Fruit fly (Drosophila melanogaster) whole organism, embryonic: ENCODE results near the gene SPR.

Experiments
- CG30020 ChIP-seq: fragments of 200-800 bp; optimal IDR thresholded peaks from 2 replicates; lab custom pipeline; 2019; ENCODE audit warnings: missing biosample characterization, mild to moderate bottlenecking, missing genetic modification characterization, moderate library complexity
- Lim3 ChIP-seq: fragments of 200-800 bp; sonication (Bioruptor generic); IDR thresholded peaks from 2 replicates; pipeline ENCODE4 v1.3.6; 2022; ENCODE audit warnings: missing biosample characterization, missing genetic modification characterization
- NfI ChIP-seq: fragments of 200-800 bp; sonication (Bioruptor generic); optimal IDR thresholded peaks from 3 replicates; lab custom pipeline; 2018; ENCODE audit warnings: missing biosample characterization, mild to moderate bottlenecking, missing genetic modification characterization, moderate library complexity

DNA sequence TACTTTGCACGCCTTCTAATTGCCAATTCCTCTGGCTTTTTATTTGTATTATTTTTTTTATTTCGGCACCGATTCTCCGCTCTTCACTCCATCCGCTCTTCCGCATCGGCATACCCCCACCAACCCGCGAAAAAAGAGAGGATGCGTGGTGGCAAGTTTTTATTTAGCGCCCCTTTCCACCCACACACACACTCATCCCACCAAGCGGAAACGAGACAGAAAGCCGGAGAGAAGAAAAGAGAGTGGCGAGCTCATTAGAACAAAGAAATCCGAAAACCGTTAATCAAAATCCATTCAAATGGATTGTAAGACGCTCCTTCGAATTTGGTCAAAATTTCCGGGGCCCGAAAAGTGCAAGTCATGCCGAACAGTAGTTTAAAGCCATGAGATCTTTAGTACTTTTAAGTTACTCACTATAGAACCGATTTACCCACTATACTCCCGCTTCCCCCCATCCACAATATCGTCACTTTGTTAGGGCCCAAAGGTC, 27.9 kb upstream of the SPR start:
- no peak for TF ChIP-seq NfI (GFP tag; lab: Kevin White, UChicago)
- TF ChIP-seq CG30020 (tag; lab: Kevin White, UChicago), result no peak
- TF ChIP-seq Lim3, result no peak
